1 fruit fly cellular context compared by ENCODE assay signal in the genomic region with DNA sequence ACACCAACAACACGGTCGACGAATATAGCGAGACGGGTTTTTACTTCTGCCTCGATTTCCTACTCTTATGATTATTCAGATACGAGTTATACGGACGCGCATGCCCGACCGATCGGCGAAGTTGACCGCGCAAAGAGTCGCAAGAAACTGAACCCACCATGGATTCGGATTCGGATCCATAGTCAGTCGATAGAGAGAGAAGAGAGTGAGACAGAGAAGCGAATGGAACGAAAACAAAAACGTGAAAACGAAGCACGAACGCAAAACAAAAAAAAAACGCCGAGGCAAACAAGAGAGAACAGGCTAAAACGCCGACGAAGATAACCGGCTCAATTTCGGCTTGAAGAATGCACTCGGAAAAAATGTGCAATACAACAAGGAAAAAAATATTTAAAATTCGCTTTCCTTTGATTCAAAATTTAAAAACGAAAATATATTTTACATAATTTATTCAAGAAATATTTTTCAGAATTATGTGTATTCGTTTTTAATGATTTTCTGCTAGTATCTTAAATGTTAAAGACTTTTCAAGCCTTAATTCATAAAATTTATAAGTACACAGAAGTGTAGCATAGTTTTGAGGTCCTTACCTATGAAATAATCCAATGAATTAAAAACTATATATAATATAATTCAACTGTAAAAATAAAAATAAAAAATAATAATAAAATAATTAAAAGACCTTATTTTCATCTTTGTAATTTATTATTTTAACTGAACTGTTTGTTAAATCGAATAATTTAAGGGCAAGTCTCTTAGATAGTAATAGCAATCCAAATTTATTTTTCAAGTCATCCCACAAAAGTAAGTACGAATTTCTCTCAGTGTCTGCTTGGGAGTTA.
TF ChIP-seq lines count a peak whose summit lies in the region.

Gene Sema5c (minus strand): TSS at position 152 of the 842 bp plus-strand sequence.

TF ChIP-seq in whole organism, embryonic, 481 proteins besides CTCF, POLR2A, EP300 and RAD21 (continued from another document and continues in another):
- TF ChIP-seq repo (GFP tag; optimal IDR thresholded peaks at IDR 0.05; lab: Kevin White, UChicago) (no peak), ac (GFP tag; optimal IDR thresholded peaks at IDR 0.05; lab: Kevin White, UChicago) (no peak), tin (GFP tag; optimal IDR thresholded peaks at IDR 0.05; lab: Kevin White, UChicago) (peak; percentile 22), CG4707 (GFP tag; optimal IDR thresholded peaks at IDR 0.05; lab: Kevin White, UChicago) (peak; percentile 35), Opbp (GFP tag; IDR thresholded peaks at IDR 0.05; lab: Robert Waterston, UW; ENCODE audit: partially characterized antibody) (peak; percentile 50; the same call in 2 of the 3 replicates), CG10654 (GFP tag; optimal IDR thresholded peaks at IDR 0.05; lab: Kevin White, UChicago) (peak; percentile 9), lov (optimal IDR thresholded peaks at IDR 0.05; lab: Kevin White, UChicago) (no peak), lov (GFP tag; IDR thresholded peaks at IDR 0.05; lab: Robert Waterston, UW) (peak; percentile 82; the same call in 2 of the 3 replicates), Dek (tag; optimal IDR thresholded peaks at IDR 0.05; lab: Kevin White, UChicago) (peak; percentile 49), Fer2 (tag; optimal IDR thresholded peaks at IDR 0.05; lab: Kevin White, UChicago) (no peak), abd-A (tag; optimal IDR thresholded peaks at IDR 0.05; lab: Kevin White, UChicago) (peak; percentile 43), CG15601 (tag; optimal IDR thresholded peaks at IDR 0.05; lab: Kevin White, UChicago) (peak; percentile 37), peb (GFP tag; IDR thresholded peaks at IDR 0.05; lab: Robert Waterston, UW) (no peak), sima (GFP tag; optimal IDR thresholded peaks at IDR 0.05; lab: Kevin White, UChicago) (no peak), Dad (GFP tag; optimal IDR thresholded peaks at IDR 0.05; lab: Kevin White, UChicago) (no peak), CG8359 (GFP tag; optimal IDR thresholded peaks at IDR 0.05; lab: Kevin White, UChicago; ENCODE audit: borderline replicate concordance) (peak; percentile 34), Optix (GFP tag; IDR thresholded peaks at IDR 0.05; lab: Robert Waterston, UW) (peak; percentile 62; the same call in 1 of the 3 replicates), aop (GFP tag; IDR thresholded peaks at IDR 0.05; lab: Robert Waterston, UW) (peak; percentile 49; the same call in 1 of the 2 replicates), ssp (GFP tag; IDR thresholded peaks at IDR 0.05; lab: Robert Waterston, UW) (peak; percentile 64), CG4360 (GFP tag; IDR thresholded peaks at IDR 0.05; lab: Robert Waterston, UW) (peak; percentile 68; the same call in 1 of the 2 replicates), trh (GFP tag; optimal IDR thresholded peaks at IDR 0.05; lab: Kevin White, UChicago) (peak; percentile 57), CG15269 (tag; optimal IDR thresholded peaks at IDR 0.05; lab: Kevin White, UChicago) (peak; percentile 67), toy (GFP tag; IDR thresholded peaks at IDR 0.05; lab: Robert Waterston, UW) (no peak; the same call in 1 of the 2 replicates), B-H1 (GFP tag; IDR thresholded peaks at IDR 0.05; lab: Robert Waterston, UW) (no peak; the same call in 2 of the 3 replicates), CG18764 (GFP tag; optimal IDR thresholded peaks at IDR 0.05; lab: Kevin White, UChicago) (no peak), Spps (tag; optimal IDR thresholded peaks at IDR 0.05; lab: Kevin White, UChicago) (peak; percentile 53), chm (GFP tag; IDR thresholded peaks at IDR 0.05; lab: Robert Waterston, UW) (peak; percentile 81), CG6254 (GFP tag; optimal IDR thresholded peaks at IDR 0.05; lab: Kevin White, UChicago) (peak; percentile 41), HLHmδ (GFP tag; optimal IDR thresholded peaks at IDR 0.05; lab: Kevin White, UChicago) (peak; percentile 55), eyg (GFP tag; optimal IDR thresholded peaks at IDR 0.05; lab: Kevin White, UChicago) (no peak), CG3995 (GFP tag; optimal IDR thresholded peaks at IDR 0.05; lab: Kevin White, UChicago) (no peak), CG1233 (GFP tag; optimal IDR thresholded peaks at IDR 0.05; lab: Kevin White, UChicago) (peak; percentile 63), CG3726 (GFP tag; IDR thresholded peaks at IDR 0.05; lab: Robert Waterston, UW) (no peak), CG6689 (GFP tag; IDR thresholded peaks at IDR 0.05; lab: Robert Waterston, UW) (peak; percentile 42; the same call in 1 of the 2 replicates), Doc3 (GFP tag; IDR thresholded peaks at IDR 0.05; lab: Robert Waterston, UW; ENCODE audit: partially characterized antibody) (no peak), Hr51 (GFP tag; optimal IDR thresholded peaks at IDR 0.05; lab: Kevin White, UChicago) (peak in 1 of 2 experiments; percentile 80), shn (GFP tag; optimal IDR thresholded peaks at IDR 0.05; lab: Kevin White, UChicago) (peak; percentile 17), zf30C (GFP tag; optimal IDR thresholded peaks at IDR 0.05; lab: Kevin White, UChicago) (peak; percentile 85), CG15479 (GFP tag; optimal IDR thresholded peaks at IDR 0.05; lab: Kevin White, UChicago) (peak; percentile 83), CG33213 (GFP tag; optimal IDR thresholded peaks at IDR 0.05; lab: Kevin White, UChicago) (no peak), CG17385 (GFP tag; optimal IDR thresholded peaks at IDR 0.05; lab: Kevin White, UChicago) (peak; percentile 66), D19B (GFP tag; optimal IDR thresholded peaks at IDR 0.05; lab: Kevin White, UChicago) (peak; percentile 27), CG30020 (tag; optimal IDR thresholded peaks at IDR 0.05; lab: Kevin White, UChicago) (peak; percentile 45), CG13624 (GFP tag; optimal IDR thresholded peaks at IDR 0.05; lab: Kevin White, UChicago) (peak; percentile 36), CG5180 (GFP tag; optimal IDR thresholded peaks at IDR 0.05; lab: Kevin White, UChicago) (peak; percentile 53), GATAe (GFP tag; conservative IDR thresholded peaks at IDR 0.05; lab: Robert Waterston, UW) (0 out of 2 replicates have a peak, but pooled peaks have one; percentile 16), vfl (GFP tag; optimal IDR thresholded peaks at IDR 0.05; lab: Kevin White, UChicago) (no peak), CG15514 (GFP tag; optimal IDR thresholded peaks at IDR 0.05; lab: Kevin White, UChicago) (peak; percentile 11), Nf-YA (GFP tag; IDR thresholded peaks at IDR 0.05; lab: Robert Waterston, UW) (no peak), chinmo (GFP tag; IDR thresholded peaks at IDR 0.05; lab: Robert Waterston, UW; ENCODE audit: partially characterized antibody) (peak; percentile 84; the same call in 1 of the 4 replicates), HmgZ (tag; optimal IDR thresholded peaks at IDR 0.05; lab: Kevin White, UChicago) (peak; percentile 38), tio (GFP tag; optimal IDR thresholded peaks at IDR 0.05; lab: Kevin White, UChicago) (peak; percentile 56), gem (tag; optimal IDR thresholded peaks at IDR 0.05; lab: Kevin White, UChicago) (peak; percentile 87), CG7271 (tag; optimal IDR thresholded peaks at IDR 0.05; lab: Kevin White, UChicago) (no peak), lola (GFP tag; optimal IDR thresholded peaks at IDR 0.05; lab: Kevin White, UChicago) (peak in 1 of 3 experiments; percentile 93), Nf-YC (tag; optimal IDR thresholded peaks at IDR 0.05; lab: Kevin White, UChicago) (peak; percentile 57), sd (tag; optimal IDR thresholded peaks at IDR 0.05; lab: Kevin White, UChicago) (peak; percentile 1), ranshi (GFP tag; IDR thresholded peaks at IDR 0.05; lab: Robert Waterston, UW) (peak; percentile 63), sens-2 (GFP tag; IDR thresholded peaks at IDR 0.05; lab: Robert Waterston, UW) (peak; percentile 30; the same call in 1 of the 2 replicates), Doc2 (GFP tag; IDR thresholded peaks at IDR 0.05; lab: Robert Waterston, UW) (no peak), CG31365 (tag; optimal IDR thresholded peaks at IDR 0.05; lab: Kevin White, UChicago) (no peak), bigmax (GFP tag; optimal IDR thresholded peaks at IDR 0.05; lab: Kevin White, UChicago) (peak; percentile 15), grau (tag; optimal IDR thresholded peaks at IDR 0.05; lab: Kevin White, UChicago) (peak; percentile 79), CG11093 (GFP tag; IDR thresholded peaks at IDR 0.05; lab: Robert Waterston, UW) (0 out of 3 replicates have a peak, but pooled peaks have one; percentile 39), CG17361 (GFP tag; IDR thresholded peaks at IDR 0.05; lab: Robert Waterston, UW) (peak; percentile 96), dmrt99B (tag; optimal IDR thresholded peaks at IDR 0.05; lab: Kevin White, UChicago) (peak; percentile 77), CG3065 (GFP tag; optimal IDR thresholded peaks at IDR 0.05; lab: Kevin White, UChicago) (peak; percentile 5), CG42726 (GFP tag; IDR thresholded peaks at IDR 0.05; lab: Robert Waterston, UW; ENCODE audit: partially characterized antibody) (no peak), hbn (GFP tag; IDR thresholded peaks at IDR 0.05; lab: Robert Waterston, UW; ENCODE audit: partially characterized antibody) (0 out of 2 replicates have a peak, but pooled peaks have one; percentile 16), CG2678 (tag; optimal IDR thresholded peaks at IDR 0.05; lab: Kevin White, UChicago) (peak; percentile 86), CG3163 (GFP tag; optimal IDR thresholded peaks at IDR 0.05; lab: Kevin White, UChicago) (peak; percentile 88), CG6683 (GFP tag; optimal IDR thresholded peaks at IDR 0.05; lab: Kevin White, UChicago) (peak; percentile 22), CG5953 (GFP tag; IDR thresholded peaks at IDR 0.05; lab: Robert Waterston, UW) (0 out of 2 replicates have a peak, but pooled peaks have one; percentile 44), pita (GFP tag; optimal IDR thresholded peaks at IDR 0.05; lab: Kevin White, UChicago) (no peak), Lpt (GFP tag; optimal IDR thresholded peaks at IDR 0.05; lab: Kevin White, UChicago) (no peak), lab (GFP tag; optimal IDR thresholded peaks at IDR 0.05; lab: Kevin White, UChicago) (peak; percentile 40), Fer3 (tag; optimal IDR thresholded peaks at IDR 0.05; lab: Kevin White, UChicago) (peak; percentile 22), Scr (GFP tag; IDR thresholded peaks at IDR 0.05; lab: Robert Waterston, UW; ENCODE audit: partially characterized antibody) (peak; percentile 38), Max (GFP tag; optimal IDR thresholded peaks at IDR 0.05; lab: Kevin White, UChicago) (peak; percentile 18), Hr3 (GFP tag; optimal IDR thresholded peaks at IDR 0.05; lab: Kevin White, UChicago) (peak; percentile 80), Dip3 (GFP tag; optimal IDR thresholded peaks at IDR 0.05; lab: Kevin White, UChicago) (no peak), sc (optimal IDR thresholded peaks at IDR 0.05; lab: Kevin White, UChicago) (no peak), sc (GFP tag; optimal IDR thresholded peaks at IDR 0.05; lab: Kevin White, UChicago) (peak; percentile 73), CG1792 (GFP tag; optimal IDR thresholded peaks at IDR 0.05; lab: Kevin White, UChicago) (no peak), CG13775 (GFP tag; optimal IDR thresholded peaks at IDR 0.05; lab: Kevin White, UChicago) (peak; percentile 87), Hey (tag; optimal IDR thresholded peaks at IDR 0.05; lab: Kevin White, UChicago) (peak; percentile 2), CG4854 (GFP tag; optimal IDR thresholded peaks at IDR 0.05; lab: Kevin White, UChicago) (no peak), CG4424 (GFP tag; optimal IDR thresholded peaks at IDR 0.05; lab: Kevin White, UChicago) (peak; percentile 74), al (GFP tag; IDR thresholded peaks at IDR 0.05; lab: Robert Waterston, UW) (peak; percentile 53), Awh (GFP tag; IDR thresholded peaks at IDR 0.05; lab: Robert Waterston, UW) (peak; percentile 47; the same call in 1 of the 2 replicates), ttk (GFP tag; IDR thresholded peaks at IDR 0.05; lab: Robert Waterston, UW) (peak; percentile 40; the same call in 1 of the 2 replicates), CG9932 (GFP tag; IDR thresholded peaks at IDR 0.05; lab: Robert Waterston, UW) (peak; percentile 55), CG10462 (GFP tag; optimal IDR thresholded peaks at IDR 0.05; lab: Kevin White, UChicago) (peak; percentile 58), Usf (GFP tag; optimal IDR thresholded peaks at IDR 0.05; lab: Kevin White, UChicago) (peak; percentile 76), Abd-B (GFP tag; optimal IDR thresholded peaks at IDR 0.05; lab: Kevin White, UChicago) (peak; percentile 57), lilli (GFP tag; optimal IDR thresholded peaks at IDR 0.05; lab: Kevin White, UChicago) (peak; percentile 18), seq (GFP tag; IDR thresholded peaks at IDR 0.05; lab: Robert Waterston, UW) (peak; percentile 49; the same call in 1 of the 2 replicates), gsb-n (tag; optimal IDR thresholded peaks at IDR 0.05; lab: Kevin White, UChicago) (peak; percentile 66), dati (GFP tag; IDR thresholded peaks at IDR 0.05; lab: Robert Waterston, UW) (no peak), ap (GFP tag; IDR thresholded peaks at IDR 0.05; lab: Robert Waterston, UW) (0 out of 2 replicates have a peak, but pooled peaks have one; percentile 4), da (GFP tag; optimal IDR thresholded peaks at IDR 0.05; lab: Kevin White, UChicago) (no peak), Poxn (GFP tag; IDR thresholded peaks at IDR 0.05; lab: Robert Waterston, UW) (no peak), ham (GFP tag; IDR thresholded peaks at IDR 0.05; lab: Robert Waterston, UW) (no peak), Dll (GFP tag; IDR thresholded peaks at IDR 0.05; lab: Robert Waterston, UW; ENCODE audit: partially characterized antibody) (0 out of 4 replicates have a peak, but pooled peaks have one; percentile 36), CG7357 (GFP tag; IDR thresholded peaks at IDR 0.05; lab: Robert Waterston, UW) (peak; percentile 44; the same call in 1 of the 3 replicates), CG30431 (GFP tag; optimal IDR thresholded peaks at IDR 0.05; lab: Kevin White, UChicago) (peak; percentile 60), CG17829 (tag; optimal IDR thresholded peaks at IDR 0.05; lab: Kevin White, UChicago) (peak; percentile 80), kni (GFP tag; optimal IDR thresholded peaks at IDR 0.05; lab: Kevin White, UChicago) (peak; percentile 80), CG10147 (GFP tag; optimal IDR thresholded peaks at IDR 0.05; lab: Kevin White, UChicago) (peak; percentile 72), CG11504 (tag; optimal IDR thresholded peaks at IDR 0.05; lab: Kevin White, UChicago) (peak; percentile 86), CG17568 (GFP tag; optimal IDR thresholded peaks at IDR 0.05; lab: Kevin White, UChicago) (peak; percentile 3), Dbx (GFP tag; IDR thresholded peaks at IDR 0.05; lab: Robert Waterston, UW) (0 out of 3 replicates have a peak, but pooled peaks have one; percentile 20), CG1832 (GFP tag; optimal IDR thresholded peaks at IDR 0.05; lab: Kevin White, UChicago) (no peak), CG6654 (GFP tag; optimal IDR thresholded peaks at IDR 0.05; lab: Kevin White, UChicago) (peak; percentile 46), Oaz (GFP tag; IDR thresholded peaks at IDR 0.05; lab: Robert Waterston, UW) (no peak), en (GFP tag; optimal IDR thresholded peaks at IDR 0.05; lab: Kevin White, UChicago) (no peak)
